Worm (Caenorhabditis elegans) whole organism, L4/young adult: ENCODE data around the gene daf-7.

Experiments
- W03F9.2 ChIP-seq: fragments of 150-350 bp; optimal IDR thresholded peaks from 2 replicates; lab custom pipeline; 2014; ENCODE audit warnings: missing biosample characterization, missing genetic modification characterization
- dao-5 ChIP-seq: sonication (generic microtip); optimal IDR thresholded peaks from 2 replicates; lab custom pipeline; 2016; ENCODE audit warnings: missing genotype, missing genetic modification characterization, moderate library complexity, missing compliant biosample characterization
- him-1 ChIP-seq: sonication (generic microtip); optimal IDR thresholded peaks from 2 replicates; lab custom pipeline; 2016; ENCODE audit warnings: missing genotype, missing genetic modification reagents, missing genetic modification characterization, missing compliant biosample characterization

Gene daf-7

ce11 chrIII:811544-811943 lies at the start of gene daf-7:
Gene daf-7 (plus strand): TSS chrIII:811844.
- TF ChIP-seq him-1 (tag; lab: Kevin White, UChicago) (no peak), W03F9.2 (no peak), dao-5 (no peak)

- TF ChIP-seq W03F9.2 (no peak), him-1 (tag; lab: Kevin White, UChicago) (no peak), dao-5 (no peak)
These were observed 49.1 kb upstream of the daf-7 start for ce11 chrIII:762508-762907.

DNA sequence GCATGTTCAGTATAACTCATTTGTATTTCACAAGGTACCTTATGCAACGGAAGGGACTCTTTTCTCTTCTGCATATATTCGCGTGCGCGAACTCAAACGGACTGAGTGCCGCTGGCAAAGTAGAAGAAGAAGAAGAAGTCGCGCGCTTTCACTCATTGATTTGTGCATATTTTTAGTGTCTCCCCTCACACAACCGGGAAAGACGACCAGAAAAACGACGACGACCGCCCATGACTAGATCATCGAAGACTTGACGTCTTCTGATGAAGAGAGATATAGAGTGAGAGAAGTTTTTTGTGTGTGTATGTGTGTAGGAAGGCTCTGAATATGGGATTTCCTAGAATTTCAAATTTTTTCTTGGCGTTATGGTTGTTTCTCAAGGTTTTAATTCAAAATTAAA lies 47.2 kb upstream of the daf-7 start:
- TF ChIP-seq him-1 (tag; lab: Kevin White, UChicago) (peak; percentile 66), dao-5 (no peak)

ce11 chrIII:764884-765283 lies 46.8 kb upstream of the daf-7 start, which contains the start of gene ptl-1:
Gene ptl-1 (plus strand): TSS chrIII:765184.
- TF ChIP-seq W03F9.2: no peak
- TF ChIP-seq him-1 (tag; lab: Kevin White, UChicago): no peak
- no peak for TF ChIP-seq dao-5

DNA sequence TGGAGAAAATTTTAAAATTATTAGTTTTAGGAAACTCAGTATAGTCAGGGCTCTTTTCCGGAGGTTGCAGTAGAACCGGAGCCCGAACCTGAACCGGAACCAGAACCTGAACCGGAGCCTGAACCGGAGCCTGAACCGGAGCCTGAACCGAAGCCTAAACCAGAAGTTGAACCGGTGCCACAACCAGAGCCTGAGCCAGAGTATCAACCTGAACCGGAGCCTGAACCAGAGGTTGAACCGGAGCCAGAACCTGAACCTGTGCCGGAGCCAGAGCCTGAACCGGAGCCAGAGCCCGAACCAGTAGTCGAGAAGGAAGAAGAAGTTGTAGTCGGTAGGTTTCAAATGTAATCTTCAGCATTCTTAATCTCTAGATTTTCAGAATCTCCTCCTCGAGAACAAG lies 43.1 kb upstream of the daf-7 start:
- TF ChIP-seq W03F9.2 (no peak), him-1 (tag; lab: Kevin White, UChicago) (no peak), dao-5 (no peak)

DNA sequence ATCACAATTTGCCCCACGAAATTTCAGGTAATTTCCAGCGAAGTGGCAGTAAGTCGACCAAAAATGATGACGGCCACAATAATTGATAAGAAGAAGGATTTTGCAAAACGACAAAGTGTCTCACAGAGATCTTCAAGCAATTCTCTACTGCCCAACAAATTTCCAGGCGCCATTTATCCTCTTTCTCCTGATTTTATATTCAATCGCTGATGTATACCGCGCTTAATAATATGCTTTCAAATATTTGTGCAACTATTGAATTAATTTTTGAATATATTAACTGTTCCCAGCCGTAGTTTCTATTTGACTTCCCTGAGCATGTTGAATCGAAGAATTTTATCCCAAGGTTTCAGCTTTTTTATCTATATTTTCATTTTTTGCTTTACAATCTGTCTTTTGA lies 40.7 kb upstream of the daf-7 start, which contains the start of gene tpst-2:
Gene tpst-2 (plus strand): TSS at position 301 of the 400 bp plus-strand sequence.
- no peak for TF ChIP-seq dao-5
- no peak for TF ChIP-seq W03F9.2
- no peak for TF ChIP-seq him-1 (tag; lab: Kevin White, UChicago)

- TF ChIP-seq dao-5: no peak
- TF ChIP-seq him-1 (tag; lab: Kevin White, UChicago): no peak
- TF ChIP-seq W03F9.2: no peak
These were observed 39.0 kb upstream of the daf-7 start for ce11 chrIII:772675-773074.

DNA sequence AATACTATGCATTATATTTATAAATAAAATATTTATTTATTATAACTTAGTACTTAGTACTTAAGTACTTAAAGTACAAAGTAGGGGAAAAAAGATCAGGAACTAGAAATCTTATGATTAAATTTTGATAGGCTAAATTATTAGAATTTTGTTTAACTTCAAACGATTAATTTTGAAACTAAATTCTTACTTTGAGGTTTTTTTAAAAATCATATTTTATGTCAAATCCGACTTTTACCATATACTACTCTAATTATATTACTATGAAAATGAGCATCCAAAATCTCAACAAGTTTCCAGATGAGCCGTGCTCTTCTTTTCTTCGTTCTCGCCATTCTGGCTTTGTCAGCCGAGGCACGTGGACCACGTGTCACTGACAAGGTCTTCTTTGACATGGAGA lies 38.5 kb upstream of the daf-7 start, which contains the start of gene cyn-6:
Gene cyn-6 (plus strand): TSS at position 301 of the 400 bp plus-strand sequence.
- TF ChIP-seq him-1 (tag; lab: Kevin White, UChicago): no peak
- TF ChIP-seq dao-5: no peak
- TF ChIP-seq W03F9.2: no peak

DNA sequence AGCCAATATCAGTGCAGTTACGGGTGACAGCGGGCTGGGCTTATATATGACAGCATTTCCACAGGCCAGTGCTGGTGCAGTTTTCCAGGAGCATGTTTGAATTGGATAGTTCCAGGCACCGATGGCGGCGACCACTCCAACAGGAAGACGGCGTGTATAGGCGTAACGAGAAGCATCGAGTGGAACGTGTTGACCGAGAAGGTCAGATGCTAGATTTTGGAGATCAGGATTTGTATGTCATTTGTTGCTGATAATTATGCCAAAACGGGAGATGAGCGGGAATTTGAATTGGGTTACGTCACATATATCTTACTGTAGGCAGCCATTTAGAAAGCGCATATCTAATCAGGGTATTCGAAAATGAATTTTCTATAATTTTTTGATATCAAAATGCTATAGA lies 36.2 kb upstream of the daf-7 start:
- no peak for TF ChIP-seq dao-5
- TF ChIP-seq W03F9.2: no peak
- TF ChIP-seq him-1 (tag; lab: Kevin White, UChicago): no peak

ce11 chrIII:778771-779170 lies 32.9 kb upstream of the daf-7 start, which contains the start of gene alh-11:
Gene alh-11 (minus strand): TSS chrIII:778871.
- TF ChIP-seq dao-5 (no peak), him-1 (tag; lab: Kevin White, UChicago) (no peak), W03F9.2 (no peak)

- no peak for TF ChIP-seq dao-5
- TF ChIP-seq him-1 (tag; lab: Kevin White, UChicago): no peak
- no peak for TF ChIP-seq W03F9.2
These were observed 29.1 kb upstream of the daf-7 start for ce11 chrIII:782503-782902.

- TF ChIP-seq him-1 (tag; lab: Kevin White, UChicago) (no peak), dao-5 (no peak), W03F9.2 (peak; percentile 82)
These were observed 28.3 kb upstream of the daf-7 start, which contains the start of the genes dagl-2 and ppm-1.G for ce11 chrIII:783254-783753. Gene dagl-2 (minus strand): TSS chrIII:783305. Gene ppm-1.G (plus strand): TSS chrIII:783703.

DNA sequence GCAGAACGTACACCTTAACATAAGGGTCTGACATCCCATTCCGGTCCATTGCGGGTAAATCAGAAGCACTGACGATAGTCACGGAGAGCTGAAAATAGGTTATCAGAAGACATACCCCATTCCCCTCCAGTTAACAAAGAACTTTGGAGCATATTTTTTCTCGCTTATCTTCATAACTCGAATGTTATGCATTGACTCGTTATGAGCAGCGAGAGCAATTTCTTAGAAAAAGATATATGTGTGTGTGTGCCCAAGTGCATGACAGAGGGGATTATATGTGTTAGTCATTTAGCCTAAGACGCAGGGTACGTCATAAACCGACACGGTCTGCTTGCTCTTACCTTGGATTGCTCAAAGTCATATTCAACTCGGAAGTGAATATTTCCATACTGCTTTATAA lies 22.0 kb upstream of the daf-7 start:
- TF ChIP-seq dao-5 (no peak), him-1 (tag; lab: Kevin White, UChicago) (no peak), W03F9.2 (no peak)

- TF ChIP-seq dao-5 (no peak), W03F9.2 (no peak), him-1 (tag; lab: Kevin White, UChicago) (no peak)
These were observed 21.1 kb upstream of the daf-7 start for ce11 chrIII:790591-790990.

DNA sequence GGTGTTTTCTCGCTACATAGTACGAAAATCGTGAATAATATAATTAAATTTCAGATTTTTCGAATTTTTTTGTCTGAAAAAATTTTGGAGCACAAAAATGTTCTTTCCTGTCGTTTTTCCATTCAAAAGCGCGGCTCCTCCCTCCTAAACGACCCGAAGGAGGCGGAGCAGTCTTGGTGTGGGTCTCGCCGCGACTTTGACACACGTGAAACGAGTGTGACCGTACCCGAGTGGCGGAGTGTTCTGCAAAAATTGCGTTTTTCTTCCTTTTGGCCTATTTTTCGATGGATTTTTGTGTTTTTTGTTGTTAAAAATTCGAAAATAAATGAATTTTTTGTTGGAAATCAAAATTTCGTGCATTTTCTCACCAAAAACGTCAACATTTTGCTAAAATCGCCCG lies 18.0 kb upstream of the daf-7 start, which contains the start of gene snt-2:
Gene snt-2 (minus strand): TSS at position 139 of the 400 bp plus-strand sequence.
- TF ChIP-seq him-1 (tag; lab: Kevin White, UChicago) (peak; percentile 35), dao-5 (no peak), W03F9.2 (peak; percentile 42)

- no peak for TF ChIP-seq him-1 (tag; lab: Kevin White, UChicago)
- no peak for TF ChIP-seq dao-5
- TF ChIP-seq W03F9.2: no peak
These were observed 17.6 kb upstream of the daf-7 start, which contains the start of gene rps-29 for ce11 chrIII:794000-794399. Gene rps-29 (plus strand): TSS chrIII:794300.
